Worm (Caenorhabditis elegans): ENCODE measurements around the gene srt-70.
A peak's percentile ranks its signal among the peaks of the same experiment; 100 is the strongest.

Gene srt-70

ce11 chrV:5225660-5226059 lies 33.7 kb downstream of the srt-70 start:
- no peak for TF ChIP-seq sox-2 (GFP tag; IDR thresholded peaks at IDR 0.05)
- TF ChIP-seq ceh-30 (tag; optimal IDR thresholded peaks at IDR 0.05): no peak
- TF ChIP-seq unc-3 (GFP tag; conservative IDR thresholded peaks at IDR 0.05): no peak
- TF ChIP-seq unc-3 (tag; optimal IDR thresholded peaks at IDR 0.05): no peak

DNA sequence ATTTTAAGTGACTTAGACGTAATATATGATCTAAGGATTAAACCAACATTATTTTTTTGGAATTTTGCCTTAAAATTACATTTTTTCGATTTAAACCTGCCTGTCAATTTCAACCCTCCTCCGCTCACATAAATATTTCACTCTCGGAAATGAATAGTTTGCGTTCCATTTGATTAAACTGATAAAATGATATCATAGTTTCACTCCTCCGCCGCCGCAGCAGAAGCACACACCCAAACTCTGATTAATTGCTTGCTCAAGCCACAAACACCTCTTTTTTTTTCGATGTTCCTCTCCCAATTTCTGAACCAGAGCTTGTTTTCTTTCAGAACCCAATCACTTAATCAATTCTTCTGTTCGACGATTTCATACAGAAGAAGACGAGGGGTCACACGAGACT lies 36.3 kb downstream of the srt-70 start, which contains the start of gene Y49G5B.1:
TSS of gene Y49G5B.1 (plus strand) at position 324 of the 400 bp plus-strand sequence.
- no peak for TF ChIP-seq gmeb-2 (tag; optimal IDR thresholded peaks at IDR 0.05)
- no peak for TF ChIP-seq hlh-13 (GFP tag; optimal IDR thresholded peaks at IDR 0.05)
- no peak for TF ChIP-seq pros-1 (tag; optimal IDR thresholded peaks at IDR 0.05)
- no peak for TF ChIP-seq pqm-1 (tag; optimal IDR thresholded peaks at IDR 0.05)
- no peak for TF ChIP-seq ceh-34 (tag; optimal IDR thresholded peaks at IDR 0.05)
- no peak for TF ChIP-seq lim-6 (tag; optimal IDR thresholded peaks at IDR 0.05)

DNA sequence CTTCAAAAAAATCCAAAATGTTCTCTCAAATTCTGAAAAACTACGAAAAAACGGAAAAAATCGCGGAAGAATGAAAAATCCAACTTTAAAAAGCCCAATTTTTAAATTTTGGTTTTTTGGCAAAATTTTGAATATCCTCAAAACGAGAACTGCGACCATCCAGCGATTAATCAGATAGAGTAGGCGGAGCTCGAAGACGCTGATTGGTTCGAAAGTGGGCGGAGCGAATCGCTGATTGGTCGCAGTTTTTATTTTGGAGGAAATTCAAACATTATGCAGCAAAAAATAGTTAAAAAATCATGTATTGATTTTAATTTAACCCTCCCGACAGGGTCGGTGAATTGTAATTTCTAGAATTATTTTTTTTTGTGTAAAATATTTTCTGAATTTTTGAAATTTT lies 45.7 kb downstream of the srt-70 start:
- TF ChIP-seq zip-5 (tag; optimal IDR thresholded peaks at IDR 0.05): no peak
- TF ChIP-seq nfya-1 (tag; optimal IDR thresholded peaks at IDR 0.05): peak; percentile 92

Measured in whole organism, late embryonic.